Worm (Caenorhabditis elegans) whole organism, L4 larva: ENCODE data around the gene F55H2.5.
A peak's percentile ranks its signal among the peaks of the same experiment; 100 is the strongest.

Experiments used
- F10B5.3 ChIP-seq: sonication (generic microtip); optimal IDR thresholded peaks from 2 replicates; lab custom pipeline; 2016; ENCODE audit warnings: mild to moderate bottlenecking, missing genetic modification characterization, missing compliant biosample characterization
- F44E2.7 ChIP-seq: fragments of 200-800 bp; sonication (Bioruptor generic); IDR thresholded peaks from 2 replicates; pipeline ENCODE4 v2.1.2; 2022; ENCODE audit warnings: missing genetic modification characterization, missing compliant biosample characterization
- F49E8.2 ChIP-seq: sonication (generic microtip); optimal IDR thresholded peaks from 2 replicates; lab custom pipeline; 2016; ENCODE audit warnings: missing compliant biosample characterization, mild to moderate bottlenecking, missing genetic modification characterization, borderline replicate concordance
- T26A8.4 ChIP-seq: fragments of 200-800 bp; sonication (Bioruptor generic); IDR thresholded peaks from 2 replicates; pipeline ENCODE4 v1.3.6; 2022; ENCODE audit warnings: missing genetic modification characterization, missing compliant biosample characterization
- aha-1 ChIP-seq: fragments of 150-350 bp; peaks from one replicate; lab custom pipeline; 2014; ENCODE audit warnings: missing biosample characterization, missing genetic modification characterization
- attf-4 ChIP-seq: sonication (generic microtip); optimal IDR thresholded peaks from 3 replicates; lab custom pipeline; 2017; ENCODE audit warnings: missing biosample characterization, missing genetic modification characterization
- ceh-28 ChIP-seq: fragments of 150-350 bp; optimal IDR thresholded peaks from 2 replicates; lab custom pipeline; 2014; ENCODE audit warnings: missing biosample characterization, missing genetic modification reagents, missing genetic modification characterization
- ceh-44 ChIP-seq: fragments of 200-800 bp; sonication (Bioruptor generic); IDR thresholded peaks from 2 replicates; pipeline ENCODE4 v1.3.6; 2022; ENCODE audit warnings: missing genetic modification reagents, missing genetic modification characterization, missing compliant biosample characterization
- ctbp-1 ChIP-seq: fragments of 200-800 bp; sonication (Bioruptor generic); IDR thresholded peaks from 2 replicates; pipeline ENCODE4 v1.3.6; 2022; ENCODE audit warnings: missing genetic modification reagents, missing genetic modification characterization, missing compliant biosample characterization
- daf-16 ChIP-seq, 3 experiments: sonication (generic microtip); optimal IDR thresholded peaks; 2 replicates each; lab custom pipeline; 2016 to 2017; ENCODE audit warnings: missing genetic modification characterization in 3 of 3, missing genetic modification reagents in 3 of 3, mild to moderate bottlenecking in 2 of 3, missing compliant biosample characterization in 2 of 3, missing biosample characterization in 1 of 3, moderate library complexity in 1 of 3
- daf-19 ChIP-seq: fragments of 200-800 bp; sonication (Bioruptor generic); conservative IDR thresholded peaks from 2 replicates; pipeline ENCODE4 v1.3.6; 2022; ENCODE audit warnings: missing genetic modification characterization, missing compliant biosample characterization
- daf-8 ChIP-seq: fragments of 200-800 bp; sonication (Bioruptor generic); IDR thresholded peaks from 2 replicates; pipeline ENCODE4 v1.3.6; 2022; ENCODE audit warnings: missing genetic modification characterization, missing compliant biosample characterization
- dmd-6 ChIP-seq: fragments of 200-800 bp; sonication (Bioruptor generic); IDR thresholded peaks from 2 replicates; pipeline ENCODE4 v1.3.6; 2022; ENCODE audit warnings: missing genetic modification reagents, missing genetic modification characterization, missing compliant biosample characterization
- dpl-1 ChIP-seq: fragments of 150-350 bp; optimal IDR thresholded peaks from 2 replicates; lab custom pipeline; 2014; ENCODE audit warnings: missing biosample characterization, missing genetic modification reagents, missing genetic modification characterization
- duxl-1 ChIP-seq: sonication (generic microtip); optimal IDR thresholded peaks from 2 replicates; lab custom pipeline; 2016; ENCODE audit warnings: mild to moderate bottlenecking, missing genetic modification characterization, moderate library complexity, missing compliant biosample characterization; ENCODE audit not compliant: poor library complexity
- dve-1 ChIP-seq: sonication (generic microtip); optimal IDR thresholded peaks from 2 replicates; lab custom pipeline; 2017; ENCODE audit warnings: antibody characterized with exemption, mild to moderate bottlenecking, missing genetic modification characterization, missing compliant biosample characterization; ENCODE audit not compliant: insufficient read depth
- fos-1 ChIP-seq: fragments of 150-350 bp; optimal IDR thresholded peaks from 2 replicates; lab custom pipeline; 2014; ENCODE audit warnings: missing biosample characterization, missing genetic modification characterization
- hlh-11 ChIP-seq: fragments of 200-800 bp; sonication (Bioruptor generic); optimal IDR thresholded peaks from 2 replicates; lab custom pipeline; 2018; ENCODE audit warnings: mild to moderate bottlenecking, missing genetic modification characterization, missing compliant biosample characterization
- hmg-1.1 ChIP-seq: fragments of 200-800 bp; sonication (Bioruptor generic); IDR thresholded peaks from 2 replicates; pipeline ENCODE4 v1.3.6; 2022; ENCODE audit warnings: missing genetic modification reagents, missing genetic modification characterization, missing compliant biosample characterization
- lim-7 ChIP-seq: fragments of 200-800 bp; sonication (Bioruptor generic); IDR thresholded peaks from 2 replicates; pipeline ENCODE4 v1.3.6; 2022; ENCODE audit warnings: missing genetic modification characterization, missing compliant biosample characterization
- lin-38 ChIP-seq: fragments of 200-800 bp; sonication (Bioruptor generic); IDR thresholded peaks from 2 replicates; pipeline ENCODE4 v1.3.6; 2022; ENCODE audit warnings: missing genetic modification reagents, missing genetic modification characterization, missing compliant biosample characterization
- lsy-2 ChIP-seq, 2 experiments: fragments of 150-350 bp in 1 of 2; sonication (generic microtip) in 1 of 2; optimal IDR thresholded peaks; 2 replicates each; lab custom pipeline; 2014 to 2017; ENCODE audit warnings: missing biosample characterization in 2 of 2, missing genetic modification characterization in 2 of 2
- mdl-1 ChIP-seq, 2 experiments: fragments of 150-350 bp in 1 of 2; sonication (generic microtip) in 1 of 2; optimal IDR thresholded peaks; 2 replicates each; lab custom pipeline; 2014 to 2017; ENCODE audit warnings: missing biosample characterization in 2 of 2, missing genetic modification characterization in 2 of 2
- mep-1 ChIP-seq: fragments of 150-350 bp; sonication (generic microtip); optimal IDR thresholded peaks from 3 replicates; lab custom pipeline; 2014; ENCODE audit warnings: missing biosample characterization, missing genetic modification characterization
- mes-2 ChIP-seq: sonication (generic microtip); optimal IDR thresholded peaks from 2 replicates; lab custom pipeline; 2016; ENCODE audit warnings: missing genotype, mild to moderate bottlenecking, missing genetic modification characterization, missing compliant biosample characterization; ENCODE audit not compliant: poor library complexity, severe bottlenecking
- nhr-10 ChIP-seq: fragments of 150-350 bp; optimal IDR thresholded peaks from 2 replicates; lab custom pipeline; 2014; ENCODE audit warnings: missing biosample characterization, missing genetic modification characterization
- nhr-28 ChIP-seq: fragments of 150-350 bp; optimal IDR thresholded peaks from 2 replicates; lab custom pipeline; 2014; ENCODE audit warnings: missing biosample characterization, missing genetic modification characterization
- nhr-41 ChIP-seq: fragments of 200-800 bp; sonication (Bioruptor generic); IDR thresholded peaks from 2 replicates; pipeline ENCODE4 v1.3.6; 2022; ENCODE audit warnings: missing genetic modification reagents, missing genetic modification characterization, missing compliant biosample characterization
- nhr-48 ChIP-seq: sonication (generic microtip); optimal IDR thresholded peaks from 2 replicates; lab custom pipeline; 2016; ENCODE audit warnings: mild to moderate bottlenecking, missing genetic modification characterization, missing compliant biosample characterization
- nhr-6 ChIP-seq: fragments of 150-350 bp; optimal IDR thresholded peaks from 2 replicates; lab custom pipeline; 2014; ENCODE audit warnings: missing biosample characterization, missing genetic modification characterization
- nhr-77 ChIP-seq: fragments of 150-350 bp; optimal IDR thresholded peaks from 2 replicates; lab custom pipeline; 2014; ENCODE audit warnings: missing biosample characterization, missing genetic modification characterization
- pqm-1 ChIP-seq: sonication (generic microtip); optimal IDR thresholded peaks from 2 replicates; lab custom pipeline; 2017; ENCODE audit warnings: missing biosample characterization, missing genetic modification characterization
- sdz-12 ChIP-seq: fragments of 200-800 bp; sonication (Bioruptor generic); optimal IDR thresholded peaks from 2 replicates; lab custom pipeline; 2018; ENCODE audit warnings: mild to moderate bottlenecking, missing genetic modification characterization, missing compliant biosample characterization
- set-16 ChIP-seq: fragments of 200-800 bp; sonication (Bioruptor generic); IDR thresholded peaks from 2 replicates; pipeline ENCODE4 v1.3.6; 2022; ENCODE audit warnings: missing genetic modification reagents, missing genetic modification characterization, missing compliant biosample characterization
- skn-1 ChIP-seq: fragments of 150-350 bp; optimal IDR thresholded peaks from 2 replicates; lab custom pipeline; 2014; ENCODE audit warnings: missing biosample characterization, missing genetic modification characterization
- snpc-4 ChIP-seq: fragments of 150-350 bp; optimal IDR thresholded peaks from 2 replicates; lab custom pipeline; 2014; ENCODE audit warnings: missing biosample characterization, missing genetic modification characterization
- spr-3 ChIP-seq: fragments of 200-800 bp; sonication (Bioruptor generic); optimal IDR thresholded peaks from 2 replicates; lab custom pipeline; 2018; ENCODE audit warnings: mild to moderate bottlenecking, missing genetic modification characterization, missing compliant biosample characterization
- unc-130 ChIP-seq: sonication (generic microtip); optimal IDR thresholded peaks from 2 replicates; lab custom pipeline; 2016; ENCODE audit warnings: missing genetic modification reagents, missing genetic modification characterization, missing compliant biosample characterization
- unc-62 ChIP-seq, 3 experiments: fragments of 150-350 bp in 1 of 3; sonication (generic microtip); optimal IDR thresholded peaks in 2 of 3; peaks in 1 of 3; 1 replicate in 1 of 3; 2 replicates in 2 of 3; lab custom pipeline; 2014 to 2017; ENCODE audit warnings: missing biosample characterization in 3 of 3, missing genetic modification characterization in 3 of 3, missing genetic modification reagents in 3 of 3, missing genotype in 1 of 3
- zfp-3 ChIP-seq: fragments of 200-800 bp; sonication (Bioruptor generic); conservative IDR thresholded peaks from 2 replicates; pipeline ENCODE4 v1.3.6; 2022; ENCODE audit warnings: missing genetic modification reagents, missing genetic modification characterization, missing compliant biosample characterization
- zip-2 ChIP-seq: fragments of 150-350 bp; optimal IDR thresholded peaks from 2 replicates; lab custom pipeline; 2014; ENCODE audit warnings: missing biosample characterization, missing genetic modification characterization

Gene F55H2.5

DNA sequence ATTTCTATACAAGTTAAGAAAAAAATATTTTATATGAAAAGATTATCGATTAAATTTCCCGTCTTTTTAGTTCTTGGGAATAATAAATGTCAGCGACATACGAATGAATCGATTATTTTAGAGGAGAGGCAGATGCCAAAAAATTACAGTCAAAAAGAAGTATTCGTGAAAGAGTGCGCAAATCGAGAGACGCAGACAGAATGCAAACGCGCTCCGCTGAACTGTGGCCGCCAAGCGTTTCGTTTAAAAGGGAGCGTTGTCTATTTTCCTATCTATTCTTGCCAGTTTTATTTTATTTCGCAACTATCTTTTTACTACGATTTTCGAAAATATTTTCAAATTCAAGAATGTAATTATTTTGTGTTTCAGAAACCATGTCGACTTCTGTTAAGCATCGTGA is 44.2 kb upstream of the F55H2.5 start, which contains the start of gene baf-1 (continued):
- TF ChIP-seq T26A8.4 (GFP tag; lab: Robert Waterston, UW), result no peak
- TF ChIP-seq fos-1, result no peak
- peak; percentile 57 for TF ChIP-seq unc-130
- TF ChIP-seq daf-16 (GFP tag; optimal IDR thresholded peaks at IDR 0.05; lab: Kevin White, UChicago), result no peak
- peak; percentile 39 for TF ChIP-seq daf-16 (tag; optimal IDR thresholded peaks at IDR 0.05; lab: Kevin White, UChicago)
- peak; percentile 32 for TF ChIP-seq hlh-11 (tag; lab: Kevin White, UChicago)
- TF ChIP-seq nhr-28 (tag; lab: Kevin White, UChicago), result peak; percentile 34
- peak; percentile 59 for TF ChIP-seq nhr-6 (tag; lab: Kevin White, UChicago)
- peak; percentile 31; the same call in 1 of the 2 replicates for TF ChIP-seq zfp-3 (GFP tag; lab: Robert Waterston, UW)
- TF ChIP-seq ctbp-1 (GFP tag; lab: Robert Waterston, UW), result no peak
- TF ChIP-seq set-16 (GFP tag; lab: Robert Waterston, UW), result no peak
- no peak for TF ChIP-seq lim-7 (GFP tag; lab: Robert Waterston, UW)
- 0 out of 2 replicates have a peak, but pooled peaks have one; percentile 26 for TF ChIP-seq hmg-1.1 (GFP tag; lab: Robert Waterston, UW)

DNA sequence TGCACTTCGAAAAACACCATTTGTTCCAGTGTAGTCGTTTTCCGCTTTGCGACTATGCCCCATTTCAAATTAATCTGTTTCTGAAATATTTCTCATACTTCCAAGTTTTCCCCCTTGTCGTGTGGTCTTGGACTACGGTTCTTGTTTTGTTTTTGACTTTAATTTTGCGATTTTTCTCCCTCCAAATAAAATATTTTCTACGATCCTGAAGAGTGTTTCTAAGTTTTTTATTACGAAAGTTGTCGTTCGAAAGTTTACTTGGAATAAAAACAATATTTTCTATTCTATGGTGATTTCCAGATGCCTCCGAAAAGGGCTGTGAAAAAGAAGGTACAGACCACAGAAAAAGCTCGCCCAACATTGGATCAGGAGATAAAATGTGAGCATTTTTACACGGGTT is 43.4 kb upstream of the F55H2.5 start, which contains the start of gene tag-342:
tag-342 (plus strand) TSS at position 301 of the 400 bp plus-strand sequence.
- TF ChIP-seq lin-38 (GFP tag; lab: Robert Waterston, UW), result peak; percentile 45; the same call in 1 of the 2 replicates
- no peak for TF ChIP-seq lsy-2 (tag; optimal IDR thresholded peaks at IDR 0.05; lab: Kevin White, UChicago)
- TF ChIP-seq F44E2.7 (GFP tag; lab: Robert Waterston, UW), result no peak
- TF ChIP-seq dpl-1, result no peak
- TF ChIP-seq, all 104 proteins: peak for 1

DNA sequence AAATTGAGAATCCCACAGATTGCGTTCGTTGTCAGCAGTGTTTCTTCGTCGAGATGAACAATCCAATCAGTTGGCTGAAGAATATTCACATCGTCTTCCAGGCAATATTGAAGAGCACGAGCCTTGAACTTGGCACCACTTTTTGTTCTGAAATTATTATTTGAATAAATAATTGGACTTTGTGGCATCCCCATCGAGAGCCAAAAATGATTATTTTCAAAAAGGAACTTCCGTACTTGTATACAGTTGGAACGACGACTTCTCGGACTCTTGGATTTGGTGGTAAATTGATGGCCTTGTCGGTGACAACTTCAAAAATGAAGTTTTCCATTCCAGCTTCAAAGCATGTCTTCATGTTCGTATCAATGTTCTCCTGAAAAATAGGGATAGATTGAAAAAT is 39.3 kb upstream of the F55H2.5 start:
- TF ChIP-seq aha-1 (peak; percentile 92), attf-4 (no peak)

DNA sequence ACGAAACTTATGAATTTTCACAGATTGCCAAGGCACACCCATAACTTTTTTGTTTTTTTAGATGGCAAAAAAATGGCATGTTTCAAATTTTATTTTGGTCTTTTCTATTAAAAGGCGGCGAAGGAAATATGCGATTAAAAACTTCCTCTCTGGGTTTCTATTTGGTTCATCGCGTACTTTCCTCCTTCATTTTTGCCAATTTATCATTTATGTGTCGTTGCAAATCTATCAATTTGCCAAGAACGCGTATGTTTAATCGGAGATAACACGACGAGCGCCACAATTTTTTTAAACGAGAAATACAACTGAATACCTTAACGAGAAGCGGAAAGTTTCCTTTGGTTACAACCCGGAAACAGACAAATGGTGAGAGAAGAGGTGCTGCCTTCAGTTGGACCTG is 38.8 kb upstream of the F55H2.5 start:
- TF ChIP-seq pqm-1 (tag; lab: Kevin White, UChicago), result peak; percentile 64
- no peak for TF ChIP-seq ceh-28 (tag; lab: Kevin White, UChicago)
- TF ChIP-seq dmd-6 (GFP tag; lab: Robert Waterston, UW), result peak; percentile 19; the same call in 1 of the 2 replicates
- TF ChIP-seq nhr-10 (tag; lab: Kevin White, UChicago), result no peak
- no peak for TF ChIP-seq daf-16 (GFP tag; optimal IDR thresholded peaks at IDR 0.05; lab: Kevin White, UChicago)
- peak; percentile 29 for TF ChIP-seq daf-16 (tag; optimal IDR thresholded peaks at IDR 0.05; lab: Kevin White, UChicago)
- no peak for TF ChIP-seq F10B5.3 (tag; lab: Kevin White, UChicago)

DNA sequence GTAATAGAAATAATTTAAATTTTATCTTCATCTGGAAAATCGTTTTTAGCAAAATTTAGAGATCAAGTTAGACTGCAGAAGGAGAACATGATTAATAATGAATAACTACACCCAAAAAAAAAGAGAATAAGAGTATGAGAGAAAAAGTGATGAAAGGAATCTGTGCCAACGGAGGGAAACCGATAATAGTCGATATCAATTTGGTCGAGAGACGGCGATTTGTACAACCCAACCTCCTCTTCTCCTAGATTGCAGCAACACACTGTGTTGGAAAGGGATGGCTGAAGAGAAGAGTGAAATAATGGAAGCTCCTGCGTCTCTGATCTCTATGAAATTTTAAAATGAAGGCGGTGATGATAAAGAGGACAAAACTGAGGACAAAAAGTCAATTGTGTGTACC is 36.8 kb upstream of the F55H2.5 start:
- no peak for TF ChIP-seq daf-8 (GFP tag; lab: Robert Waterston, UW)
- TF ChIP-seq zip-2 (tag; lab: Kevin White, UChicago), result no peak
- TF ChIP-seq dmd-6 (GFP tag; lab: Robert Waterston, UW), result peak; percentile 77
- no peak for TF ChIP-seq snpc-4
- peak; percentile 40 for TF ChIP-seq nhr-48
- no peak for TF ChIP-seq spr-3 (GFP tag; lab: Kevin White, UChicago)
- no peak for TF ChIP-seq fos-1
- peak; percentile 26 for TF ChIP-seq dve-1 (tag; lab: Kevin White, UChicago)
- no peak for TF ChIP-seq skn-1 (tag; lab: Kevin White, UChicago)
- no peak for TF ChIP-seq T26A8.4 (GFP tag; lab: Robert Waterston, UW)
- TF ChIP-seq daf-19, result no peak
- TF ChIP-seq mep-1 (tag; lab: Kevin White, UChicago), result peak; percentile 37
- TF ChIP-seq nhr-28 (tag; lab: Kevin White, UChicago), result peak; percentile 74
- peak; percentile 10 for TF ChIP-seq duxl-1 (tag; lab: Kevin White, UChicago)
- TF ChIP-seq unc-62 (GFP tag; optimal IDR thresholded peaks at IDR 0.05 in 1 of 2; lab: Kevin White, UChicago), result peak in 1 of 2 experiments; percentile 19
- TF ChIP-seq unc-62 (tag; optimal IDR thresholded peaks at IDR 0.05; lab: Kevin White, UChicago), result no peak
- TF ChIP-seq pqm-1 (tag; lab: Kevin White, UChicago), result peak; percentile 89
- TF ChIP-seq ceh-44 (GFP tag; lab: Robert Waterston, UW), result no peak
- TF ChIP-seq hlh-11 (tag; lab: Kevin White, UChicago), result peak; percentile 71
- TF ChIP-seq mdl-1 (tag; optimal IDR thresholded peaks at IDR 0.05; lab: Kevin White, UChicago), result no peak
- peak; percentile 35 for TF ChIP-seq nhr-77 (tag; lab: Kevin White, UChicago)
- TF ChIP-seq F49E8.2 (tag; lab: Kevin White, UChicago), result no peak
- TF ChIP-seq mes-2 (tag; lab: Kevin White, UChicago), result peak; percentile 36
- TF ChIP-seq nhr-41 (GFP tag; lab: Robert Waterston, UW), result no peak
- TF ChIP-seq sdz-12 (GFP tag; lab: Kevin White, UChicago), result no peak
- TF ChIP-seq daf-16 (GFP tag; optimal IDR thresholded peaks at IDR 0.05; lab: Kevin White, UChicago), result no peak
- TF ChIP-seq daf-16 (tag; optimal IDR thresholded peaks at IDR 0.05; lab: Kevin White, UChicago), result peak; percentile 2
